Worm (Caenorhabditis elegans) whole organism, L1 larva: ENCODE data around the gene C10E2.1.
A peak's percentile ranks its signal among the peaks of the same experiment; 100 is the strongest.

ENCODE experiments used
- C04F5.9 ChIP-seq: sonication (generic microtip); optimal IDR thresholded peaks from 2 replicates; lab custom pipeline; 2016; ENCODE audit warnings: missing genetic modification characterization, missing compliant biosample characterization
- ama-1 ChIP-seq: fragments of 150-350 bp; optimal IDR thresholded peaks from 2 replicates; lab custom pipeline; 2014
- blmp-1 ChIP-seq: fragments of 150-350 bp; optimal IDR thresholded peaks from 2 replicates; lab custom pipeline; 2014; ENCODE audit warnings: missing biosample characterization, missing genetic modification characterization
- ceh-88 ChIP-seq: fragments of 200-800 bp; sonication (Bioruptor generic); IDR thresholded peaks from 2 replicates; pipeline ENCODE4 v1.3.6; 2022; ENCODE audit warnings: missing genetic modification characterization, missing compliant biosample characterization
- dsc-1 ChIP-seq: sonication (generic microtip); optimal IDR thresholded peaks from 2 replicates; lab custom pipeline; 2016; ENCODE audit warnings: mild to moderate bottlenecking, missing genetic modification characterization, missing compliant biosample characterization
- efl-3 ChIP-seq: fragments of 200-800 bp; sonication (Bioruptor generic); optimal IDR thresholded peaks from 2 replicates; lab custom pipeline; 2018; ENCODE audit warnings: mild to moderate bottlenecking, missing genetic modification characterization, missing compliant biosample characterization
- egl-13 ChIP-seq: sonication (generic microtip); optimal IDR thresholded peaks from 2 replicates; lab custom pipeline; 2016; ENCODE audit warnings: missing genotype, missing genetic modification reagents, missing genetic modification characterization, missing compliant biosample characterization
- fkh-10 ChIP-seq: sonication (generic microtip); optimal IDR thresholded peaks from 2 replicates; lab custom pipeline; 2017; ENCODE audit warnings: missing biosample characterization, missing genetic modification reagents, missing genetic modification characterization
- fkh-8 ChIP-seq: sonication (generic microtip); optimal IDR thresholded peaks from 2 replicates; lab custom pipeline; 2016; ENCODE audit warnings: mild to moderate bottlenecking, missing genetic modification characterization, missing compliant biosample characterization
- irx-1 ChIP-seq: sonication (generic microtip); optimal IDR thresholded peaks from 2 replicates; lab custom pipeline; 2016; ENCODE audit warnings: missing genetic modification characterization, missing compliant biosample characterization
- jun-1 ChIP-seq: fragments of 150-350 bp; optimal IDR thresholded peaks from 2 replicates; lab custom pipeline; 2014; ENCODE audit warnings: missing biosample characterization, missing genetic modification reagents, missing genetic modification characterization
- lin-13 ChIP-seq: fragments of 150-350 bp; optimal IDR thresholded peaks from 2 replicates; lab custom pipeline; 2014; ENCODE audit warnings: missing biosample characterization, missing genetic modification reagents, missing genetic modification characterization
- lin-14 ChIP-seq: fragments of 200-800 bp; sonication (Bioruptor generic); optimal IDR thresholded peaks from 2 replicates; lab custom pipeline; 2018; ENCODE audit warnings: mild to moderate bottlenecking, missing genetic modification characterization, moderate library complexity, missing compliant biosample characterization
- lir-3 ChIP-seq: sonication (generic microtip); optimal IDR thresholded peaks from 2 replicates; lab custom pipeline; 2016; ENCODE audit warnings: mild to moderate bottlenecking, missing genetic modification characterization, moderate library complexity, missing compliant biosample characterization; ENCODE audit not compliant: poor library complexity
- lsy-2 ChIP-seq, 2 experiments: fragments of 150-350 bp; optimal IDR thresholded peaks; 2 replicates each; lab custom pipeline; 2014; ENCODE audit warnings: missing biosample characterization in 2 of 2, missing genetic modification characterization in 2 of 2
- mdl-1 ChIP-seq, 2 experiments: fragments of 150-350 bp; optimal IDR thresholded peaks; 2 replicates each; lab custom pipeline; 2014 to 2017; ENCODE audit warnings: missing biosample characterization in 2 of 2, missing genetic modification characterization in 2 of 2, inconsistent platforms in 1 of 2
- mef-2 ChIP-seq: fragments of 150-350 bp; optimal IDR thresholded peaks from 2 replicates; lab custom pipeline; 2014; ENCODE audit warnings: missing biosample characterization, missing genetic modification characterization
- nhr-11 ChIP-seq: fragments of 150-350 bp; optimal IDR thresholded peaks from 2 replicates; lab custom pipeline; 2014; ENCODE audit warnings: missing biosample characterization, missing genetic modification characterization
- nhr-12 ChIP-seq: sonication (generic microtip); optimal IDR thresholded peaks from 2 replicates; lab custom pipeline; 2017; ENCODE audit warnings: missing biosample characterization, missing genetic modification characterization
- nhr-19 ChIP-seq: fragments of 200-800 bp; sonication (Bioruptor generic); conservative IDR thresholded peaks from 2 replicates; pipeline ENCODE4 v1.3.6; 2022; ENCODE audit warnings: missing genetic modification characterization, missing compliant biosample characterization
- nhr-20 ChIP-seq: sonication (generic microtip); optimal IDR thresholded peaks from 2 replicates; lab custom pipeline; 2016; ENCODE audit warnings: mild to moderate bottlenecking, missing genetic modification characterization, missing compliant biosample characterization
- nhr-47 ChIP-seq: sonication (generic microtip); optimal IDR thresholded peaks from 2 replicates; lab custom pipeline; 2016; ENCODE audit warnings: mild to moderate bottlenecking, missing genetic modification characterization, moderate library complexity, missing compliant biosample characterization
- nhr-71 ChIP-seq: sonication (generic microtip); optimal IDR thresholded peaks from 2 replicates; lab custom pipeline; 2016; ENCODE audit warnings: mild to moderate bottlenecking, missing genetic modification characterization, moderate library complexity, missing compliant biosample characterization
- nhr-77 ChIP-seq: fragments of 150-350 bp; optimal IDR thresholded peaks from 2 replicates; lab custom pipeline; 2014; ENCODE audit warnings: missing biosample characterization, missing genetic modification characterization
- nhr-85 ChIP-seq: sonication (generic microtip); peaks from one replicate; lab custom pipeline; 2016; ENCODE audit warnings: missing genetic modification characterization, inconsistent platforms, missing compliant biosample characterization
- rnt-1 ChIP-seq: sonication (generic microtip); optimal IDR thresholded peaks from 2 replicates; lab custom pipeline; 2016; ENCODE audit warnings: mild to moderate bottlenecking, missing genetic modification characterization, moderate library complexity, missing compliant biosample characterization
- sox-4 ChIP-seq: sonication (generic microtip); optimal IDR thresholded peaks from 2 replicates; lab custom pipeline; 2016; ENCODE audit warnings: missing genetic modification characterization, missing compliant biosample characterization
- swsn-7 ChIP-seq: sonication (generic microtip); optimal IDR thresholded peaks from 2 replicates; lab custom pipeline; 2016; ENCODE audit warnings: missing genetic modification characterization, missing compliant biosample characterization
- tlp-1 ChIP-seq: fragments of 150-350 bp; optimal IDR thresholded peaks from 2 replicates; lab custom pipeline; 2014; ENCODE audit warnings: missing biosample characterization, missing genetic modification characterization
- unc-62 ChIP-seq: fragments of 150-350 bp; optimal IDR thresholded peaks from 2 replicates; lab custom pipeline; 2014; ENCODE audit warnings: missing biosample characterization, missing genetic modification reagents, missing genetic modification characterization
- unc-86 ChIP-seq: sonication (generic microtip); optimal IDR thresholded peaks from 2 replicates; lab custom pipeline; 2016; ENCODE audit warnings: missing genetic modification characterization, missing compliant biosample characterization
- unc-98 ChIP-seq: fragments of 200-800 bp; sonication (Bioruptor generic); IDR thresholded peaks from 2 replicates; pipeline ENCODE4 v1.3.6; 2022; ENCODE audit warnings: missing genetic modification characterization, missing compliant biosample characterization
- zip-4 ChIP-seq: fragments of 200-800 bp; sonication (Bioruptor generic); optimal IDR thresholded peaks from 2 replicates; lab custom pipeline; 2018; ENCODE audit warnings: mild to moderate bottlenecking, missing genetic modification characterization, moderate library complexity, missing compliant biosample characterization
- ztf-4 ChIP-seq: fragments of 150-350 bp; optimal IDR thresholded peaks from 2 replicates; lab custom pipeline; 2014; ENCODE audit warnings: missing biosample characterization, missing genetic modification characterization

The C10E2.1 gene

DNA sequence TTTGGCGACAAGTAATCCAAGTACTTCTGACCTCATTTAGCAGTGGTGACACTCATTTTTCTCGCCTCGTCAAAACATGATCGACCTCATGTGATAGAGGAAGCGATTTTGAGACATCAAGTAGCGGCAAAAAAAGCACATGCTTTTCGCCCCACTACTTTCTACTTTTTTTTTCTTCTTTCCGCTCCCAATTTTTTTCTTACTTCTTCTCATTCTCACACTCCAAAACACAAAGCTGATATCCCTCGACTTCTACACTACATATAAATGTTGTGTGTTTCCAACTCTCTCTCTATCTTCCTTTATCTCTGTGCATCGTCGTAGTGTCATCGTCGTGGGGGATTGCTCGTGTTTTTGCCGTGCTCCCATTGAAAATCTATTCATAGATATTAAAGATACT, 30.4 kb upstream of the C10E2.1 start (continued):
- TF ChIP-seq nhr-11 (tag; lab: Kevin White, UChicago) = peak; percentile 49
- TF ChIP-seq dsc-1 (tag; lab: Kevin White, UChicago) = peak; percentile 30
- peak; percentile 35 for TF ChIP-seq rnt-1 (tag; lab: Kevin White, UChicago)
- peak in 1 of 2 experiments; percentile 34 for TF ChIP-seq mdl-1 (tag; optimal IDR thresholded peaks at IDR 0.05; lab: Kevin White, UChicago)
- TF ChIP-seq ama-1 (lab: Kevin White, UChicago) = no peak
- peak; percentile 84 for TF ChIP-seq lin-14 (GFP tag; lab: Kevin White, UChicago)
- TF ChIP-seq nhr-19 (GFP tag; lab: Robert Waterston, UW) = peak; percentile 23
- no peak for TF ChIP-seq efl-3 (GFP tag; lab: Kevin White, UChicago)
- TF ChIP-seq, all 84 proteins: peak for 13

DNA sequence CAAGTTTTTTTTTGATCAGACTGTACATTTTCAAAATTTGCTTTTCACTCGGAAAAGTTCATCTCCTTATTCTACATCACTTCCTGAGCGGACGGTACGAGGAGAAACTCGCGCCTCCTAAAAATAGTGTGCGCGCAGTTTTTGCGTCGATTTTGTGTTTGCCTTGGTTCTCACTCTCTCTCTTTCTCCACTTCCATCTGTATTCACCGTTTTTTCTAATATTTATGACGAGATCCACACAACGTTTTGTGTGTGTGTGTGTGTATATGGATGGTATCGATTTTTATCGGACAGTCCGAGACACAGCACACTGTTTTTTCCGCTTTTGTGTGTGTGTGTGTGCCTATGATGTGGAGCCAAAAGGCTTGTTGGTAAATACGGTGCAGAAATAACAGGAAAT, 29.2 kb upstream of the C10E2.1 start:
- no peak for TF ChIP-seq sox-4 (tag; lab: Kevin White, UChicago)
- peak; percentile 45 for TF ChIP-seq lin-14 (GFP tag; lab: Kevin White, UChicago)
- peak; percentile 17 for TF ChIP-seq nhr-77 (tag; lab: Kevin White, UChicago)
- TF ChIP-seq ceh-88 (GFP tag; lab: Robert Waterston, UW) = no peak
- TF ChIP-seq blmp-1 = no peak
- no peak for TF ChIP-seq lin-13 (GFP tag; lab: Kevin White, UChicago)
- TF ChIP-seq nhr-12 (tag; lab: Kevin White, UChicago) = no peak

DNA sequence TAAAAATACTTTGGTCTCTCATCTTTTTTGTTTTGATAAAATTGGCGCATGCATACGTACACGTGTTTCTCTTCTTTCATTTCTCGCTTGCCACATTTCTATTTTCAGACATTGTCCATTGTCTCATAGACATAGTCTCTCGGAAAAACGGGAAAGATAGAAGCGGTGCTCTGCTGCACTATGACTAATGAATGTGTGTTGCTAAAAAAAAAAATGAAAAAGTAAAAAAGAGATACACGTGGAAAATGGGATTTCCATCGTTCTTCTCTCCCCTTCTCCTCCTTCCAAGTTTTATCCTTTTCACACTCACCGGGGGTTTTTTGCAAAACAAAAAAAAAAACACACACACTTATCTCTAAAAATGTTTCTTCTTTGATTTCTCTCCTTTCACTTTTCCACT, 27.7 kb upstream of the C10E2.1 start:
- TF ChIP-seq mef-2 (tag; lab: Kevin White, UChicago) (peak; percentile 11), nhr-85 (peak; percentile 45), lin-14 (GFP tag; lab: Kevin White, UChicago) (peak; percentile 44), lir-3 (no peak)
- TF ChIP-seq, all 84 proteins: peak for 3

DNA sequence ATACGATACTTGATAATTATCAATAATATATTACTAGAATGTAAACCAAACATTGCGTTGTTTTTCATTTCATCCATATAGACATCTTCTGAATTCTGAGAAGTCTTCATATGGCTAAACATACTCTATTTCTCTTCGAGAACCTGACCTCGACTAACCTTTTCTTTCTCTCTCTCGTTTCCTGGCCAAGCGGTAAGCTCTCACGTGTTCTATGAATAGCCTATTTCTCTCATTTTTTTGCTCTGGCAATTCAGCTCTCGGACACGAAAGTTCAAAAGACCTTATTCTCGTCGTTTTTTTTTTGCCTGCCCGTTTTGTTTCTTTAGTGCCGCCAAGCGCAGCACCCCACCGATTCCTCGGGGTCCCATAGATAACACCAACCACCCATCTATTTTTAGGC, 25.2 kb upstream of the C10E2.1 start:
- TF ChIP-seq nhr-20 (tag; lab: Kevin White, UChicago) = peak; percentile 9
- no peak for TF ChIP-seq unc-62 (GFP tag; lab: Kevin White, UChicago)
- TF ChIP-seq lin-14 (GFP tag; lab: Kevin White, UChicago) = peak; percentile 73
- peak; percentile 67 for TF ChIP-seq nhr-71 (tag; lab: Kevin White, UChicago)
- no peak for TF ChIP-seq zip-4 (GFP tag; lab: Kevin White, UChicago)
- peak; percentile 6 for TF ChIP-seq ztf-4 (tag; lab: Kevin White, UChicago)
- TF ChIP-seq fkh-8 = peak; percentile 70
- TF ChIP-seq swsn-7 (tag; lab: Kevin White, UChicago) = peak; percentile 23
- no peak for TF ChIP-seq irx-1 (tag; lab: Kevin White, UChicago)
- TF ChIP-seq unc-86 (tag; lab: Kevin White, UChicago) = peak; percentile 66
- no peak for TF ChIP-seq C04F5.9 (tag; lab: Kevin White, UChicago)
- TF ChIP-seq egl-13 = peak; percentile 42
- TF ChIP-seq efl-3 (GFP tag; lab: Kevin White, UChicago) = no peak
- TF ChIP-seq fkh-10 = peak; percentile 1
- peak; percentile 41 for TF ChIP-seq nhr-47 (tag; lab: Kevin White, UChicago)

DNA sequence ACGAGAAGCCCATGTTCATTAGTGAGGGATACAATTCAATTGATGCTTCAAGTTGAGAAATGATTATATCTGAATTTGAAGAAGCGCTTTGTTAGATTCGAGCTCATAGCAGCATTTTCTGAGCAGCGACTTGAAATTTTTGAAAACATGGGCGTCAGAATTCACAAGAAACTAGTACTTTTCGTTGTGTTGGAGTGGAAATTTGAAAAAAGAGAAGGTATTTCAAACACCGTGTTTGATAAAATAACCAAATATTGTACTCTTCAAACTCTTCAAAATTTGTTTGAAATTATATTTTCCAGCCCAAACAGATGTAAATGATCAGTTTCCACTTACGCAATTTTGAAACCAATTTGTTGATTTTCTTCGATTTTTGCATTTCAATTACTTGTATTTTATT, 17.7 kb upstream of the C10E2.1 start, which contains the start of gene C10E2.2:
TSS of gene C10E2.2 (plus strand) at position 301 of the 400 bp plus-strand sequence.
- TF ChIP-seq jun-1 (tag; lab: Kevin White, UChicago) = no peak
- no peak for TF ChIP-seq lsy-2 (tag; optimal IDR thresholded peaks at IDR 0.05; lab: Kevin White, UChicago)
- TF ChIP-seq lin-14 (GFP tag; lab: Kevin White, UChicago) = no peak
- no peak for TF ChIP-seq unc-98 (GFP tag; lab: Robert Waterston, UW)
- no peak for TF ChIP-seq tlp-1 (tag; lab: Kevin White, UChicago)
